Worm (Caenorhabditis elegans) whole organism, young adult: ENCODE data around the gene T25D10.4.
A peak's percentile ranks its signal among the peaks of the same experiment; 100 is the strongest.

Experiments used
- B0035.1 ChIP-seq: sonication (generic microtip); optimal IDR thresholded peaks from 2 replicates; lab custom pipeline; 2016; ENCODE audit warnings: missing genetic modification characterization, mild to moderate bottlenecking, missing compliant biosample characterization, missing genotype, missing genetic modification reagents
- D2030.7 ChIP-seq: fragments of 200-800 bp; sonication (Bioruptor generic); IDR thresholded peaks from 2 replicates; pipeline ENCODE4 v1.3.6; 2022; ENCODE audit warnings: missing genetic modification reagents, missing genetic modification characterization, missing compliant biosample characterization
- F23B12.7 ChIP-seq: sonication (generic microtip); optimal IDR thresholded peaks from 2 replicates; lab custom pipeline; 2017; ENCODE audit warnings: missing genetic modification characterization, mild to moderate bottlenecking, missing compliant biosample characterization, antibody characterized with exemption, moderate library complexity; ENCODE audit not compliant: insufficient read depth
- F33H1.4 ChIP-seq: fragments of 200-800 bp; sonication (Bioruptor generic); IDR thresholded peaks from 2 replicates; pipeline ENCODE4 v1.3.6; 2022; ENCODE audit warnings: missing genetic modification reagents, missing genetic modification characterization, missing compliant biosample characterization
- F39B2.1 ChIP-seq: fragments of 200-800 bp; sonication (Bioruptor generic); IDR thresholded peaks from 2 replicates; pipeline ENCODE4 v1.3.6; 2022; ENCODE audit warnings: missing genetic modification reagents, missing genetic modification characterization, missing compliant biosample characterization
- Y67H2A.10 ChIP-seq: fragments of 200-800 bp; sonication (Bioruptor generic); conservative IDR thresholded peaks from 2 replicates; pipeline ENCODE4 v1.3.6; 2022; ENCODE audit warnings: missing genetic modification reagents, missing genetic modification characterization, missing compliant biosample characterization
- ZK185.1 ChIP-seq: sonication (generic microtip); optimal IDR thresholded peaks from 2 replicates; lab custom pipeline; 2016; ENCODE audit warnings: mild to moderate bottlenecking, missing genetic modification characterization, missing compliant biosample characterization; ENCODE audit not compliant: poor library complexity, severe bottlenecking
- ama-1 ChIP-seq, 3 experiments: fragments of 150-350 bp in 1 of 3; sonication (generic microtip) in 2 of 3; optimal IDR thresholded peaks; 2 replicates each; lab custom pipeline; 2014 to 2018; ENCODE audit warnings: missing biosample characterization in 2 of 3, missing genetic modification characterization in 2 of 3, missing genetic modification reagents in 2 of 3
- attf-5 ChIP-seq: fragments of 200-800 bp; sonication (Bioruptor generic); optimal IDR thresholded peaks from 2 replicates; lab custom pipeline; 2018; ENCODE audit warnings: mild to moderate bottlenecking, missing genetic modification characterization, missing compliant biosample characterization
- cebp-1 ChIP-seq, 2 experiments: fragments of 200-800 bp in 1 of 2; sonication (Bioruptor generic) in 1 of 2; sonication (generic microtip) in 1 of 2; IDR thresholded peaks in 1 of 2; optimal IDR thresholded peaks in 1 of 2; 2 replicates each; pipeline versions ENCODE4 v1.3.6 to Lab custom; 2017 to 2022; ENCODE audit warnings: missing compliant biosample characterization in 2 of 2, missing genetic modification characterization in 2 of 2, mild to moderate bottlenecking in 1 of 2, missing genetic modification reagents in 1 of 2, moderate library complexity in 1 of 2
- ceh-100 ChIP-seq: fragments of 200-800 bp; sonication (Bioruptor generic); IDR thresholded peaks from 2 replicates; pipeline ENCODE4 v1.3.6; 2022; ENCODE audit warnings: missing genetic modification reagents, missing genetic modification characterization, missing compliant biosample characterization
- ceh-27 ChIP-seq: fragments of 200-800 bp; sonication (Bioruptor generic); optimal IDR thresholded peaks from 2 replicates; lab custom pipeline; 2018; ENCODE audit warnings: mild to moderate bottlenecking, missing genetic modification characterization, moderate library complexity, missing compliant biosample characterization
- ceh-91 ChIP-seq: fragments of 200-800 bp; sonication (Bioruptor generic); IDR thresholded peaks from 2 replicates; pipeline ENCODE4 v1.3.6; 2022; ENCODE audit warnings: missing genetic modification reagents, missing genetic modification characterization, missing compliant biosample characterization
- dox-1 ChIP-seq: fragments of 200-800 bp; sonication (Bioruptor generic); IDR thresholded peaks from 2 replicates; pipeline ENCODE4 v1.3.6; 2022; ENCODE audit warnings: missing genetic modification reagents, missing genetic modification characterization, missing compliant biosample characterization
- efl-1 ChIP-seq: fragments of 150-350 bp; optimal IDR thresholded peaks from 2 replicates; lab custom pipeline; 2014; ENCODE audit warnings: missing biosample characterization, missing genetic modification reagents, missing genetic modification characterization
- fkh-3 ChIP-seq: sonication (generic microtip); optimal IDR thresholded peaks from 2 replicates; lab custom pipeline; 2016; ENCODE audit warnings: mild to moderate bottlenecking, missing genetic modification characterization, missing compliant biosample characterization
- him-1 ChIP-seq: sonication (generic microtip); optimal IDR thresholded peaks from 2 replicates; lab custom pipeline; 2016; ENCODE audit warnings: missing genotype, missing genetic modification reagents, missing genetic modification characterization, missing compliant biosample characterization
- hmg-1.2 ChIP-seq: fragments of 200-800 bp; sonication (Bioruptor generic); IDR thresholded peaks from 2 replicates; pipeline ENCODE4 v1.3.6; 2022; ENCODE audit warnings: missing genetic modification reagents, missing genetic modification characterization, missing compliant biosample characterization
- hmg-20 ChIP-seq: fragments of 200-800 bp; sonication (Bioruptor generic); IDR thresholded peaks from 2 replicates; pipeline ENCODE4 v1.3.6; 2022; ENCODE audit warnings: missing genetic modification reagents, missing genetic modification characterization, missing compliant biosample characterization
- let-607 ChIP-seq, 2 experiments: fragments of 200-800 bp in 1 of 2; sonication (Bioruptor generic) in 1 of 2; sonication (generic microtip) in 1 of 2; optimal IDR thresholded peaks; 2 replicates each; lab custom pipeline; 2016 to 2018; ENCODE audit warnings: mild to moderate bottlenecking in 2 of 2, missing compliant biosample characterization in 2 of 2, missing genetic modification characterization in 2 of 2, moderate library complexity in 2 of 2, missing genotype in 1 of 2
- lin-54 ChIP-seq: fragments of 200-800 bp; sonication (Bioruptor generic); optimal IDR thresholded peaks from 2 replicates; lab custom pipeline; 2018; ENCODE audit warnings: mild to moderate bottlenecking, missing genetic modification characterization, missing compliant biosample characterization
- lsl-1 ChIP-seq: fragments of 200-800 bp; sonication (Bioruptor generic); optimal IDR thresholded peaks from 2 replicates; lab custom pipeline; 2018; ENCODE audit warnings: mild to moderate bottlenecking, missing genetic modification characterization, moderate library complexity, missing compliant biosample characterization
- lsy-27 ChIP-seq: sonication (generic microtip); optimal IDR thresholded peaks from 2 replicates; lab custom pipeline; 2017; ENCODE audit warnings: missing genetic modification characterization, mild to moderate bottlenecking, missing compliant biosample characterization, antibody characterized with exemption, missing genotype, borderline replicate concordance; ENCODE audit not compliant: insufficient read depth
- madf-6 ChIP-seq: fragments of 200-800 bp; sonication (Bioruptor generic); IDR thresholded peaks from 2 replicates; pipeline ENCODE4 v1.3.6; 2022; ENCODE audit warnings: missing genetic modification reagents, missing genetic modification characterization, missing compliant biosample characterization
- madf-8 ChIP-seq: fragments of 200-800 bp; sonication (Bioruptor generic); conservative IDR thresholded peaks from 2 replicates; pipeline ENCODE4 v1.3.6; 2022; ENCODE audit warnings: missing genetic modification reagents, missing genetic modification characterization, missing compliant biosample characterization
- mcd-1 ChIP-seq: fragments of 200-800 bp; sonication (Bioruptor generic); IDR thresholded peaks from 2 replicates; pipeline ENCODE4 v1.3.6; 2022; ENCODE audit warnings: missing genetic modification reagents, missing genetic modification characterization, missing compliant biosample characterization
- nhr-90 ChIP-seq: sonication (generic microtip); optimal IDR thresholded peaks from 2 replicates; lab custom pipeline; 2016; ENCODE audit warnings: missing genotype, mild to moderate bottlenecking, missing genetic modification characterization, missing compliant biosample characterization
- pha-4 ChIP-seq: fragments of 150-350 bp; sonication (generic microtip); optimal IDR thresholded peaks from 2 replicates; lab custom pipeline; 2014; ENCODE audit warnings: missing biosample characterization, missing genetic modification reagents, missing genetic modification characterization
- rpc-1 ChIP-seq, 2 experiments: fragments of 150-350 bp in 1 of 2; sonication (generic microtip) in 1 of 2; optimal IDR thresholded peaks; 2 replicates each; lab custom pipeline; 2014 to 2018; ENCODE audit warnings: missing biosample characterization in 1 of 2, missing genetic modification characterization in 1 of 2, missing genetic modification reagents in 1 of 2, missing genotype in 1 of 2
- snpc-3.4 ChIP-seq: sonication (generic microtip); optimal IDR thresholded peaks from 2 replicates; lab custom pipeline; 2017; ENCODE audit warnings: missing genetic modification characterization, mild to moderate bottlenecking, missing compliant biosample characterization, antibody characterized with exemption, moderate library complexity, missing genotype, missing genetic modification reagents
- snpc-4 ChIP-seq, 5 experiments: fragments of 150-350 bp in 1 of 5; sonication (generic microtip) in 4 of 5; optimal IDR thresholded peaks; 2 replicates each; lab custom pipeline; 2014 to 2018; ENCODE audit warnings: missing genetic modification characterization in 5 of 5, missing biosample characterization in 3 of 5, antibody characterized with exemption in 2 of 5, mild to moderate bottlenecking in 2 of 5, missing compliant biosample characterization in 2 of 5, missing genotype in 2 of 5, moderate library complexity in 2 of 5, missing genetic modification reagents in 1 of 5
- tbp1 ChIP-seq: fragments of 200-800 bp; sonication (Bioruptor generic); optimal IDR thresholded peaks from 2 replicates; lab custom pipeline; 2018; ENCODE audit warnings: mild to moderate bottlenecking, missing genetic modification characterization, missing compliant biosample characterization
- tbx-9 ChIP-seq: sonication (generic microtip); optimal IDR thresholded peaks from 2 replicates; lab custom pipeline; 2016; ENCODE audit warnings: borderline replicate concordance, missing genetic modification characterization, inconsistent platforms, missing compliant biosample characterization
- tlf-1 ChIP-seq: fragments of 200-800 bp; sonication (Bioruptor generic); optimal IDR thresholded peaks from 2 replicates; lab custom pipeline; 2018; ENCODE audit warnings: mild to moderate bottlenecking, missing genetic modification characterization, missing compliant biosample characterization
- unc-130 ChIP-seq: sonication (generic microtip); optimal IDR thresholded peaks from 2 replicates; lab custom pipeline; 2016; ENCODE audit warnings: missing genetic modification reagents, missing genetic modification characterization, missing compliant biosample characterization
- xnd-1 ChIP-seq: sonication (generic microtip); optimal IDR thresholded peaks from 2 replicates; lab custom pipeline; 2016; ENCODE audit warnings: missing genotype, missing genetic modification reagents, missing genetic modification characterization, missing compliant biosample characterization
- ztf-18 ChIP-seq: sonication (generic microtip); optimal IDR thresholded peaks from 2 replicates; lab custom pipeline; 2016; ENCODE audit warnings: missing genotype, mild to moderate bottlenecking, missing genetic modification characterization, missing compliant biosample characterization
- ztf-28 ChIP-seq: fragments of 200-800 bp; sonication (Bioruptor generic); IDR thresholded peaks from 2 replicates; pipeline ENCODE4 v1.3.6; 2022; ENCODE audit warnings: missing genetic modification reagents, missing genetic modification characterization, missing compliant biosample characterization
- ztf-3 ChIP-seq: fragments of 200-800 bp; sonication (Bioruptor generic); optimal IDR thresholded peaks from 2 replicates; lab custom pipeline; 2018; ENCODE audit warnings: mild to moderate bottlenecking, missing genetic modification characterization, missing compliant biosample characterization

Gene T25D10.4

ce11 chrII:6387937-6388336 is 22.1 kb downstream of the T25D10.4 start, which contains the start of gene F58F12.2:
TSS of gene F58F12.2 (minus strand) at chrII:6388037.
- no peak for TF ChIP-seq F39B2.1
- TF ChIP-seq tbx-9 (tag; lab: Kevin White, UChicago) = no peak
- no peak for TF ChIP-seq xnd-1 (tag; lab: Kevin White, UChicago)
- no peak for TF ChIP-seq snpc-3.4
- no peak for TF ChIP-seq hmg-1.2
- no peak for TF ChIP-seq ceh-27 (GFP tag; lab: Kevin White, UChicago)
- no peak for TF ChIP-seq ztf-28 (GFP tag; lab: Robert Waterston, UW)
- no peak for TF ChIP-seq nhr-90 (tag; lab: Kevin White, UChicago)
- TF ChIP-seq attf-5 (GFP tag; lab: Kevin White, UChicago) = no peak
- no peak for TF ChIP-seq ztf-3 (GFP tag; lab: Kevin White, UChicago)
- TF ChIP-seq, all 124 proteins: peak for 0

ce11 chrII:6386467-6386866 is 23.6 kb downstream of the T25D10.4 start, which contains the start of gene F58F12.4:
TSS of gene F58F12.4 (plus strand) at chrII:6386767.
- TF ChIP-seq lsy-27 (tag; lab: Kevin White, UChicago) = no peak
- no peak for TF ChIP-seq him-1 (tag; lab: Kevin White, UChicago)
- no peak for TF ChIP-seq rpc-1 (optimal IDR thresholded peaks at IDR 0.05; lab: Kevin White, UChicago)
- TF ChIP-seq rpc-1 (tag; optimal IDR thresholded peaks at IDR 0.05; lab: Kevin White, UChicago) = no peak
- TF ChIP-seq B0035.1 (tag; lab: Kevin White, UChicago) = no peak
- no peak for TF ChIP-seq ama-1 (optimal IDR thresholded peaks at IDR 0.05; lab: Kevin White, UChicago)
- no peak for TF ChIP-seq ama-1 (GFP tag; optimal IDR thresholded peaks at IDR 0.05; lab: Kevin White, UChicago)
- TF ChIP-seq snpc-4 (GFP tag; optimal IDR thresholded peaks at IDR 0.05; lab: Kevin White, UChicago) = no peak
- no peak for TF ChIP-seq snpc-4 (tag; optimal IDR thresholded peaks at IDR 0.05; lab: Kevin White, UChicago)
- TF ChIP-seq madf-8 (GFP tag; lab: Robert Waterston, UW) = no peak
- no peak for TF ChIP-seq attf-5 (GFP tag; lab: Kevin White, UChicago)

ce11 chrII:6383183-6383695 is 26.8 kb downstream of the T25D10.4 start, which contains the start of gene F58F12.1:
TSS of gene F58F12.1 (plus strand) at chrII:6383645.
- TF ChIP-seq snpc-3.4 = peak; percentile 46
- TF ChIP-seq hmg-1.2 = peak; percentile 38; the same call in 1 of the 2 replicates
- no peak for TF ChIP-seq pha-4
- peak; percentile 81 for TF ChIP-seq unc-130 (GFP tag; lab: Kevin White, UChicago)
- peak; percentile 13 for TF ChIP-seq efl-1 (GFP tag; lab: Kevin White, UChicago)
- TF ChIP-seq F23B12.7 = peak; percentile 93
- peak; percentile 27 for TF ChIP-seq snpc-4 (GFP tag; optimal IDR thresholded peaks at IDR 0.05; lab: Kevin White, UChicago)
- peak in 2 of 4 experiments; percentile 24 to 57 for TF ChIP-seq snpc-4 (tag; optimal IDR thresholded peaks at IDR 0.05; lab: Kevin White, UChicago)
- TF ChIP-seq Y67H2A.10 (GFP tag; lab: Robert Waterston, UW) = 0 out of 2 replicates have a peak, but pooled peaks have one; percentile 25
- no peak for TF ChIP-seq tbx-9 (tag; lab: Kevin White, UChicago)
- TF ChIP-seq ceh-100 (GFP tag; lab: Robert Waterston, UW) = peak; percentile 33; the same call in 1 of the 2 replicates
- no peak for TF ChIP-seq fkh-3 (tag; lab: Kevin White, UChicago)
- TF ChIP-seq F33H1.4 (GFP tag; lab: Robert Waterston, UW) = peak; percentile 15; the same call in 1 of the 2 replicates
- TF ChIP-seq madf-6 (GFP tag; lab: Robert Waterston, UW) = peak; percentile 46; the same call in 1 of the 2 replicates
- peak; percentile 21; the same call in 1 of the 2 replicates for TF ChIP-seq D2030.7 (GFP tag; lab: Robert Waterston, UW)
- no peak for TF ChIP-seq let-607 (tag; optimal IDR thresholded peaks at IDR 0.05; lab: Kevin White, UChicago)
- no peak for TF ChIP-seq tbp1
- TF ChIP-seq ztf-18 (tag; lab: Kevin White, UChicago) = peak; percentile 41
- peak; percentile 43 for TF ChIP-seq ceh-91
- TF ChIP-seq ZK185.1 (tag; lab: Kevin White, UChicago) = peak; percentile 63
- TF ChIP-seq mcd-1 (GFP tag; lab: Robert Waterston, UW) = peak; percentile 92
- TF ChIP-seq ceh-27 (GFP tag; lab: Kevin White, UChicago) = peak; percentile 53
- TF ChIP-seq lin-54 (GFP tag; lab: Kevin White, UChicago) = peak; percentile 45
- TF ChIP-seq dox-1 = peak; percentile 56
- no peak for TF ChIP-seq hmg-20 (GFP tag; lab: Robert Waterston, UW)
- TF ChIP-seq tlf-1 = peak; percentile 5
- peak; percentile 53 for TF ChIP-seq lsl-1 (GFP tag; lab: Kevin White, UChicago)
- no peak for TF ChIP-seq cebp-1 (GFP tag; IDR thresholded peaks at IDR 0.05; lab: Robert Waterston, UW)
- TF ChIP-seq cebp-1 (tag; optimal IDR thresholded peaks at IDR 0.05; lab: Kevin White, UChicago) = peak; percentile 10
- TF ChIP-seq attf-5 (GFP tag; lab: Kevin White, UChicago) = peak; percentile 63
